Worm (Caenorhabditis elegans): ENCODE data around the gene T14G8.2.

The T14G8.2 gene

ce11 chrX:12819512-12819911, 38.3 kb upstream of the T14G8.2 start:
- TF ChIP-seq fkh-6 (tag; optimal IDR thresholded peaks at IDR 0.05) (no peak), hlh-6 (tag; optimal IDR thresholded peaks at IDR 0.05) (no peak), C08G9.2 (tag; optimal IDR thresholded peaks at IDR 0.05) (no peak), ahr-1 (tag; optimal IDR thresholded peaks at IDR 0.05) (no peak), nhr-11 (tag; optimal IDR thresholded peaks at IDR 0.05) (no peak), T23F11.4 (GFP tag; optimal IDR thresholded peaks at IDR 0.05) (no peak), gmeb-2 (tag; optimal IDR thresholded peaks at IDR 0.05) (no peak), ceh-18 (tag; optimal IDR thresholded peaks at IDR 0.05) (no peak), pros-1 (tag; optimal IDR thresholded peaks at IDR 0.05) (no peak), mec-3 (tag; optimal IDR thresholded peaks at IDR 0.05; ENCODE audit: borderline replicate concordance) (no peak), unc-3 (GFP tag; conservative IDR thresholded peaks at IDR 0.05) (no peak), unc-3 (tag; optimal IDR thresholded peaks at IDR 0.05) (no peak), madf-2 (tag; optimal IDR thresholded peaks at IDR 0.05) (no peak), ref-2 (tag; optimal IDR thresholded peaks at IDR 0.05) (no peak), pqm-1 (tag; optimal IDR thresholded peaks at IDR 0.05) (no peak), hlh-8 (tag; optimal IDR thresholded peaks at IDR 0.05) (no peak), ceh-19 (GFP tag; optimal IDR thresholded peaks at IDR 0.05) (no peak), ets-4 (tag; optimal IDR thresholded peaks at IDR 0.05) (no peak), ceh-6 (GFP tag; optimal IDR thresholded peaks at IDR 0.05) (no peak), sox-2 (GFP tag; IDR thresholded peaks at IDR 0.05) (no peak)

DNA sequence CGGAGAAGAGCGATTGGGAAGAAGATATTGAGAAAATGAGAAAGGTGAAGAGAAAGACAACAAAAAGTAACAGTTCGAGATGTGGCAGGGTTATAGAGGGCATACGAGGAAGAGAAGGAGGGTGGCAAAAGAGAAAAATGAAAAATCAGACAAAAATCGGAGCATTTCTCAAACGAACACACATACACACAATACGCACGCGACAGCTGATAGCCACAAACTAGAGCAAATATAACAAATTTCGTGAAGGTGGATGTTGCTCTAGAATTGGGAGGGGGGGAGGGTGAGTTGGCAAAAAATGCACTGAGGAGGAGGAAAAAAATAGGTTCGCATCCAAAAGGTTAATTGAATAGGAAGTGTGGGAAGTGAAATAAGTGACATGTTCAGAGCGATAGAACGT, 32.6 kb upstream of the T14G8.2 start:
- no peak for TF ChIP-seq sdc-2 (tag; optimal IDR thresholded peaks at IDR 0.05)
- TF ChIP-seq lin-11 (tag; optimal IDR thresholded peaks at IDR 0.05), result no peak
- TF ChIP-seq ahr-1 (tag; optimal IDR thresholded peaks at IDR 0.05), result no peak
- TF ChIP-seq ztf-16 (tag; optimal IDR thresholded peaks at IDR 0.05), result no peak
- TF ChIP-seq pax-1 (tag; optimal IDR thresholded peaks at IDR 0.05), result no peak
- no peak for TF ChIP-seq unc-86 (tag; optimal IDR thresholded peaks at IDR 0.05)
- TF ChIP-seq che-1 (tag; optimal IDR thresholded peaks at IDR 0.05), result no peak
- no peak for TF ChIP-seq hlh-30 (tag; optimal IDR thresholded peaks at IDR 0.05; ENCODE audit: insufficient read depth)

DNA sequence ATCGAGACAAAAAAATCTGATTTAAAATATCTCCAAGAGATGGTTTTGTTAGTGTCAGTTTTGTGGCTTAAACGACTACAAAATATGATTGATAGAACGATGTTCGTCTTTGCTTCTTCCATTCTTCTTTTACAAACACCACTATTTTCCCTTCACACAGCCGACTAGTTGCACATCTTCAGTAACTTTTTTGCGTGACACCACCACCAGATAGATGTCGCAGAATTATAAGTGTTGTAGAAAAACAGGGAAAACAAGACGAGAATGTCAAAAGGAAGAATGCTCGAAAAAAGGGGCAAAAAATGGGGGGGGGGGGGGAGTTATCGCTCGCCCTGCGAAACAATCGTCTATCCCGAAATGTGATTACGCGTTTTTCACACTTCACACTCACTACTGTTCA, 31.0 kb upstream of the T14G8.2 start:
- TF ChIP-seq hlh-30 (tag; optimal IDR thresholded peaks at IDR 0.05; ENCODE audit: insufficient read depth) (no peak), unc-55 (GFP tag; optimal IDR thresholded peaks at IDR 0.05) (no peak), fkh-6 (tag; optimal IDR thresholded peaks at IDR 0.05) (no peak), ceh-31 (tag; optimal IDR thresholded peaks at IDR 0.05) (no peak), dmd-4 (tag; optimal IDR thresholded peaks at IDR 0.05; ENCODE audit: borderline replicate concordance) (no peak), ets-4 (tag; optimal IDR thresholded peaks at IDR 0.05) (no peak), Y22D7AL.16 (tag; optimal IDR thresholded peaks at IDR 0.05) (no peak), nfya-1 (tag; optimal IDR thresholded peaks at IDR 0.05) (no peak), sdc-2 (tag; optimal IDR thresholded peaks at IDR 0.05) (no peak), fax-1 (tag; optimal IDR thresholded peaks at IDR 0.05) (no peak), rnt-1 (tag; optimal IDR thresholded peaks at IDR 0.05) (no peak), ahr-1 (tag; optimal IDR thresholded peaks at IDR 0.05) (no peak), madf-2 (tag; optimal IDR thresholded peaks at IDR 0.05) (no peak), pqm-1 (tag; optimal IDR thresholded peaks at IDR 0.05) (no peak), pag-3 (tag; optimal IDR thresholded peaks at IDR 0.05; ENCODE audit: borderline replicate concordance) (no peak), elt-4 (tag; optimal IDR thresholded peaks at IDR 0.05) (no peak), odd-2 (tag; optimal IDR thresholded peaks at IDR 0.05) (no peak), mec-3 (tag; optimal IDR thresholded peaks at IDR 0.05; ENCODE audit: borderline replicate concordance) (no peak), ceh-19 (GFP tag; optimal IDR thresholded peaks at IDR 0.05) (no peak), pha-2 (tag; optimal IDR thresholded peaks at IDR 0.05) (no peak)
